Fruit fly (Drosophila melanogaster) whole organism, embryonic: ENCODE data around the gene CG2540.

Experiments used
- BEAF-32 ChIP-seq: fragments of 200-800 bp; sonication (Bioruptor generic); optimal IDR thresholded peaks from 3 replicates; lab custom pipeline; 2017; ENCODE audit warnings: missing biosample characterization, missing genetic modification characterization, mild to moderate bottlenecking, moderate library complexity, missing genetic modification reagents
- CG10654 ChIP-seq: fragments of 200-800 bp; sonication (Bioruptor generic); optimal IDR thresholded peaks from 2 replicates; lab custom pipeline; 2016; ENCODE audit warnings: missing biosample characterization, missing genetic modification characterization
- CG11093 ChIP-seq: fragments of 200-800 bp; sonication (Bioruptor generic); IDR thresholded peaks from 3 replicates; pipeline ENCODE4 v1.3.6; 2022; ENCODE audit warnings: missing biosample characterization, missing genetic modification characterization
- CG11695 ChIP-seq: fragments of 200-800 bp; sonication (Bioruptor generic); IDR thresholded peaks from 3 replicates; pipeline ENCODE4 v1.3.6; 2022; ENCODE audit warnings: missing biosample characterization, missing genetic modification characterization
- CG12299 ChIP-seq: fragments of 200-800 bp; sonication (Bioruptor generic); optimal IDR thresholded peaks from 2 replicates; lab custom pipeline; 2018; ENCODE audit warnings: missing biosample characterization, mild to moderate bottlenecking, missing genetic modification characterization
- CG13624 ChIP-seq: fragments of 200-800 bp; sonication (Bioruptor generic); optimal IDR thresholded peaks from 2 replicates; lab custom pipeline; 2016; ENCODE audit warnings: missing biosample characterization, missing genetic modification characterization
- CG14710 ChIP-seq: fragments of 200-800 bp; sonication (Bioruptor generic); optimal IDR thresholded peaks from 3 replicates; lab custom pipeline; 2019; ENCODE audit warnings: missing biosample characterization, mild to moderate bottlenecking, missing genetic modification characterization, moderate library complexity
- CG15514 ChIP-seq: fragments of 200-800 bp; sonication (Bioruptor generic); optimal IDR thresholded peaks from 3 replicates; lab custom pipeline; 2017; ENCODE audit warnings: missing biosample characterization, missing genetic modification characterization, mild to moderate bottlenecking, moderate library complexity, missing genetic modification reagents
- CG16863 ChIP-seq: fragments of 200-800 bp; sonication (Bioruptor generic); optimal IDR thresholded peaks from 3 replicates; lab custom pipeline; 2016; ENCODE audit warnings: missing biosample characterization, missing genetic modification characterization
- CG17802 ChIP-seq: fragments of 200-800 bp; sonication (Bioruptor generic); optimal IDR thresholded peaks from 2 replicates; lab custom pipeline; 2018; ENCODE audit warnings: missing biosample characterization, mild to moderate bottlenecking, missing genetic modification characterization, moderate library complexity
- CG17829 ChIP-seq: fragments of 200-800 bp; optimal IDR thresholded peaks from 2 replicates; lab custom pipeline; 2019; ENCODE audit warnings: missing biosample characterization, mild to moderate bottlenecking, missing genetic modification characterization, moderate library complexity
- CG18619 ChIP-seq: fragments of 200-800 bp; sonication (Bioruptor generic); optimal IDR thresholded peaks from 3 replicates; lab custom pipeline; 2017; ENCODE audit warnings: missing biosample characterization, mild to moderate bottlenecking, missing genetic modification characterization
- CG2712 ChIP-seq: fragments of 200-800 bp; optimal IDR thresholded peaks from 3 replicates; lab custom pipeline; 2019; ENCODE audit warnings: missing biosample characterization, mild to moderate bottlenecking, missing genetic modification characterization, moderate library complexity
- CG31388 ChIP-seq: fragments of 200-800 bp; sonication (Bioruptor generic); optimal IDR thresholded peaks from 2 replicates; lab custom pipeline; 2016; ENCODE audit warnings: missing biosample characterization, missing genetic modification characterization
- CG3995 ChIP-seq: fragments of 200-800 bp; sonication (Bioruptor generic); optimal IDR thresholded peaks from 3 replicates; lab custom pipeline; 2016; ENCODE audit warnings: missing biosample characterization, missing genetic modification characterization
- CG42726 ChIP-seq: fragments of 200-800 bp; sonication (Bioruptor generic); IDR thresholded peaks from 2 replicates; pipeline ENCODE4 v1.3.6; 2022; ENCODE audit warnings: missing biosample characterization, missing genetic modification characterization; ENCODE audit not compliant: partially characterized antibody
- CG8089 ChIP-seq: fragments of 200-800 bp; sonication (Bioruptor generic); optimal IDR thresholded peaks from 3 replicates; lab custom pipeline; 2016; ENCODE audit warnings: missing biosample characterization, missing genetic modification characterization
- Chrac-16 ChIP-seq: fragments of 200-800 bp; sonication (Bioruptor generic); optimal IDR thresholded peaks from 3 replicates; lab custom pipeline; 2016; ENCODE audit warnings: missing biosample characterization, missing genetic modification characterization
- CkIIα-i1 ChIP-seq: fragments of 200-800 bp; sonication (Bioruptor generic); IDR thresholded peaks from 2 replicates; pipeline ENCODE4 v1.3.6; 2022; ENCODE audit warnings: missing biosample characterization, missing genetic modification characterization
- Dp ChIP-seq: fragments of 200-800 bp; sonication (Bioruptor generic); optimal IDR thresholded peaks from 2 replicates; lab custom pipeline; 2018; ENCODE audit warnings: missing biosample characterization, mild to moderate bottlenecking, missing genetic modification characterization, moderate library complexity
- Dref ChIP-seq: fragments of 200-800 bp; sonication (Bioruptor generic); IDR thresholded peaks from 2 replicates; pipeline ENCODE4 v1.3.6; 2022; ENCODE audit warnings: missing biosample characterization, missing genetic modification characterization
- GATAe ChIP-seq: fragments of 200-800 bp; sonication (Bioruptor generic); conservative IDR thresholded peaks from 2 replicates; pipeline ENCODE4 v1.3.6; 2022; ENCODE audit warnings: missing biosample characterization, missing genetic modification characterization
- Hr51 ChIP-seq, 2 experiments: fragments of 200-800 bp; sonication (Bioruptor generic); optimal IDR thresholded peaks; 2 replicates in 1 of 2; 3 replicates in 1 of 2; lab custom pipeline; 2016 to 2018; ENCODE audit warnings: missing biosample characterization in 2 of 2, missing genetic modification characterization in 2 of 2, mild to moderate bottlenecking in 1 of 2, moderate library complexity in 1 of 2
- NfI ChIP-seq: fragments of 200-800 bp; sonication (Bioruptor generic); optimal IDR thresholded peaks from 3 replicates; lab custom pipeline; 2018; ENCODE audit warnings: missing biosample characterization, mild to moderate bottlenecking, missing genetic modification characterization, moderate library complexity
- Side ChIP-seq: fragments of 200-800 bp; sonication (Bioruptor generic); optimal IDR thresholded peaks from 2 replicates; lab custom pipeline; 2016; ENCODE audit warnings: missing biosample characterization, missing genetic modification characterization
- ap ChIP-seq: fragments of 200-800 bp; sonication (Bioruptor generic); IDR thresholded peaks from 2 replicates; pipeline ENCODE4 v1.3.6; 2022; ENCODE audit warnings: missing biosample characterization, missing genetic modification characterization
- bab2 ChIP-seq: fragments of 200-800 bp; sonication (Bioruptor generic); optimal IDR thresholded peaks from 2 replicates; lab custom pipeline; 2016; ENCODE audit warnings: missing biosample characterization, missing genetic modification characterization
- bsh ChIP-seq, 2 experiments: fragments of 200-800 bp; sonication (Bioruptor generic); optimal IDR thresholded peaks; 2 replicates each; lab custom pipeline; 2017 to 2018; ENCODE audit warnings: mild to moderate bottlenecking in 2 of 2, missing biosample characterization in 2 of 2, missing genetic modification characterization in 2 of 2, moderate library complexity in 1 of 2
- caup ChIP-seq: fragments of 200-800 bp; sonication (Bioruptor generic); optimal IDR thresholded peaks from 3 replicates; lab custom pipeline; 2017; ENCODE audit warnings: missing biosample characterization, mild to moderate bottlenecking, missing genetic modification characterization, moderate library complexity; ENCODE audit not compliant: severe bottlenecking
- chinmo ChIP-seq: fragments of 200-800 bp; sonication (Bioruptor generic); IDR thresholded peaks from 4 replicates; pipeline ENCODE4 v1.3.6; 2022; ENCODE audit warnings: missing biosample characterization, missing genetic modification characterization; ENCODE audit not compliant: partially characterized antibody
- corto ChIP-seq: fragments of 200-800 bp; sonication (Bioruptor generic); optimal IDR thresholded peaks from 2 replicates; lab custom pipeline; 2016; ENCODE audit warnings: missing biosample characterization, mild to moderate bottlenecking, missing genetic modification characterization, moderate library complexity
- cwo ChIP-seq: fragments of 200-800 bp; sonication (Bioruptor generic); optimal IDR thresholded peaks from 3 replicates; lab custom pipeline; 2017; ENCODE audit warnings: missing biosample characterization, missing genetic modification characterization, mild to moderate bottlenecking, moderate library complexity, missing genetic modification reagents
- ewg ChIP-seq: fragments of 200-800 bp; sonication (Bioruptor generic); optimal IDR thresholded peaks from 3 replicates; lab custom pipeline; 2017; ENCODE audit warnings: mild to moderate bottlenecking, missing biosample characterization, missing genetic modification reagents, missing genetic modification characterization
- h ChIP-seq: fragments of >200 bp; optimal IDR thresholded peaks from 2 replicates; lab custom pipeline; 2017
- hkb ChIP-seq, 2 experiments: fragments of 200-800 bp in 1 of 2; fragments of >200 bp in 1 of 2; sonication (Bioruptor generic) in 1 of 2; IDR thresholded peaks in 1 of 2; optimal IDR thresholded peaks in 1 of 2; 2 replicates each; pipeline versions ENCODE4 v1.3.6 to Lab custom; 2017 to 2022; ENCODE audit warnings: missing biosample characterization in 1 of 2, missing genetic modification characterization in 1 of 2
- insv ChIP-seq, 2 experiments: fragments of 200-800 bp; sonication (Bioruptor generic); optimal IDR thresholded peaks; 3 replicates each; lab custom pipeline; 2016 to 2018; ENCODE audit warnings: missing biosample characterization in 2 of 2, missing genetic modification characterization in 2 of 2
- nom ChIP-seq: fragments of 200-800 bp; sonication (Bioruptor generic); optimal IDR thresholded peaks from 2 replicates; lab custom pipeline; 2017; ENCODE audit warnings: missing biosample characterization, missing genetic modification characterization, mild to moderate bottlenecking, moderate library complexity, missing genetic modification reagents
- peb ChIP-seq: fragments of 200-800 bp; sonication (Bioruptor generic); IDR thresholded peaks from 2 replicates; pipeline ENCODE4 v1.3.6; 2022; ENCODE audit warnings: missing biosample characterization, missing genetic modification characterization
- phol ChIP-seq: fragments of 200-800 bp; sonication (Bioruptor generic); optimal IDR thresholded peaks from 3 replicates; lab custom pipeline; 2018; ENCODE audit warnings: missing biosample characterization, mild to moderate bottlenecking, missing genetic modification characterization, moderate library complexity
- pzg ChIP-seq: fragments of 200-800 bp; sonication (Bioruptor generic); optimal IDR thresholded peaks from 3 replicates; lab custom pipeline; 2018; ENCODE audit warnings: missing biosample characterization, mild to moderate bottlenecking, missing genetic modification characterization, moderate library complexity
- sima ChIP-seq: fragments of 200-800 bp; sonication (Bioruptor generic); optimal IDR thresholded peaks from 2 replicates; lab custom pipeline; 2016; ENCODE audit warnings: missing biosample characterization, missing genetic modification characterization
- sisA ChIP-seq: fragments of 200-800 bp; sonication (Bioruptor generic); IDR thresholded peaks from 2 replicates; pipeline ENCODE4 v1.3.6; 2022; ENCODE audit warnings: missing biosample characterization, missing genetic modification characterization
- slou ChIP-seq: fragments of 200-800 bp; sonication (Bioruptor generic); optimal IDR thresholded peaks from 3 replicates; lab custom pipeline; 2016; ENCODE audit warnings: missing biosample characterization, missing genetic modification characterization
- tll ChIP-seq, 2 experiments: fragments of 200-800 bp in 1 of 2; fragments of >200 bp in 1 of 2; sonication (Bioruptor generic) in 1 of 2; optimal IDR thresholded peaks; 2 replicates each; lab custom pipeline; 2017 to 2019; ENCODE audit warnings: missing biosample characterization in 2 of 2, missing genetic modification characterization in 2 of 2, mild to moderate bottlenecking in 1 of 2, moderate library complexity in 1 of 2
- trem ChIP-seq: fragments of 200-800 bp; optimal IDR thresholded peaks from 3 replicates; lab custom pipeline; 2019; ENCODE audit warnings: missing biosample characterization, mild to moderate bottlenecking, missing genetic modification characterization, moderate library complexity
- zfh2 ChIP-seq: fragments of 200-800 bp; sonication (Bioruptor generic); optimal IDR thresholded peaks from 2 replicates; lab custom pipeline; 2016; ENCODE audit warnings: missing biosample characterization, missing genetic modification characterization

Gene CG2540

DNA sequence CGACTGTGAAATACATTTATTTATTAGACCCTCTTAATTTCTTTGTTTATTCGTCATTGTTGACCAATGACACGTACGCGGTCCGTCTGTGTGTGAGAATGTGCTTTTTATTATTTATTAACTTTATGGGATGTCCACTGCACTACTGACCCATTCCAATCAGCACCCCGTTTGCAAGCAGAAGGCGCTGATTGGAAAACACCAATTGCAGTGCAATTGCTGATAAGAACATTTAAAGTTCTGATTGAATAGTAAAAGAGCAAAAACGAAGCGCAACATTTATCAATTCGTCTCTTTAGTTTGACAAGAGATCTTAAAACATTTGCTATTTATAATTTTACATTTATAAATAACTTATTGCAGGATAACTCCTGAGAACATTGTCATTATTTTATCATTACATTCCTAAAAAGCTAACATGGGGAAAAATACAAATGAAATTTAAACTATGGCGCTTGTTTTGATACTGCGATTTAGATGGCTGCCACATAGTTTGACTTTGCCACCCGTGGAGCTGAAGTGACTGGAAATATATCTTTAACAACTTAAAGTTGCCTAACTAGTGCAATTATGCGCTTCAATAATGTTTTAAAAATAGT, 28.8 kb downstream of the CG2540 start (continued):
- TF ChIP-seq zfh2 (GFP tag; lab: Kevin White, UChicago) (no peak), h (no peak), CG2712 (tag; lab: Kevin White, UChicago) (no peak), nom (GFP tag; lab: Kevin White, UChicago) (peak; percentile 32), cwo (GFP tag; lab: Kevin White, UChicago) (no peak), slou (no peak), CG8089 (no peak), sima (GFP tag; lab: Kevin White, UChicago) (no peak), CG12299 (tag; lab: Kevin White, UChicago) (no peak), insv (GFP tag; optimal IDR thresholded peaks at IDR 0.05; lab: Kevin White, UChicago) (peak; percentile 87 to 98), CG11695 (GFP tag; lab: Robert Waterston, UW) (no peak)

- TF ChIP-seq hkb (optimal IDR thresholded peaks at IDR 0.05; lab: Kevin White, UChicago) (peak; percentile 89), hkb (GFP tag; IDR thresholded peaks at IDR 0.05; lab: Robert Waterston, UW) (peak; percentile 32; the same call in 1 of the 2 replicates), Side (GFP tag; lab: Kevin White, UChicago) (no peak), ap (GFP tag; lab: Robert Waterston, UW) (no peak), tll (GFP tag; optimal IDR thresholded peaks at IDR 0.05; lab: Kevin White, UChicago) (no peak), Chrac-16 (no peak), BEAF-32 (GFP tag; lab: Kevin White, UChicago) (peak; percentile 65), CkIIα-i1 (GFP tag; lab: Robert Waterston, UW) (no peak), Dp (peak; percentile 83), CG42726 (GFP tag; lab: Robert Waterston, UW) (peak; percentile 69; the same call in 1 of the 2 replicates), GATAe (no peak), phol (tag; lab: Kevin White, UChicago) (peak; percentile 39), CG13624 (no peak), CG17802 (tag; lab: Kevin White, UChicago) (no peak), CG11093 (GFP tag; lab: Robert Waterston, UW) (no peak), sisA (GFP tag; lab: Robert Waterston, UW) (no peak), CG14710 (tag; lab: Kevin White, UChicago) (peak; percentile 63), pzg (GFP tag; lab: Kevin White, UChicago) (peak; percentile 86), CG15514 (GFP tag; lab: Kevin White, UChicago) (peak; percentile 75), nom (GFP tag; lab: Kevin White, UChicago) (peak; percentile 57), caup (GFP tag; lab: Kevin White, UChicago) (no peak), CG18619 (GFP tag; lab: Kevin White, UChicago) (no peak), chinmo (GFP tag; lab: Robert Waterston, UW) (0 out of 4 replicates have a peak, but pooled peaks have one; percentile 31), CG3995 (GFP tag; lab: Kevin White, UChicago) (peak; percentile 41), bab2 (GFP tag; lab: Kevin White, UChicago) (no peak), ewg (no peak), CG16863 (GFP tag; lab: Kevin White, UChicago) (no peak), Hr51 (GFP tag; optimal IDR thresholded peaks at IDR 0.05; lab: Kevin White, UChicago) (no peak), trem (peak; percentile 59), CG31388 (GFP tag; lab: Kevin White, UChicago) (no peak), peb (GFP tag; lab: Robert Waterston, UW) (no peak), CG17829 (tag; lab: Kevin White, UChicago) (peak; percentile 25), bsh (GFP tag; optimal IDR thresholded peaks at IDR 0.05; lab: Kevin White, UChicago) (peak in 1 of 2 experiments; percentile 30), NfI (no peak), Dref (GFP tag; lab: Robert Waterston, UW) (peak; percentile 50), corto (no peak), CG10654 (GFP tag; lab: Kevin White, UChicago) (no peak)
These were observed 29.4 kb downstream of the CG2540 start, which contains the start of gene Tis11 for dm6 chrX:12658999-12659560. TSS of gene Tis11 (plus strand) at chrX:12659415.
